Fruit fly (Drosophila melanogaster) whole organism, embryonic: ENCODE data around the gene Snx21.
A peak's percentile ranks its signal among the peaks of the same experiment; 100 is the strongest.

Experiments
- ATbp ChIP-seq: fragments of 200-800 bp; sonication (Bioruptor generic); optimal IDR thresholded peaks from 2 replicates; lab custom pipeline; 2017; ENCODE audit warnings: missing biosample characterization, mild to moderate bottlenecking, missing genetic modification characterization, missing genetic modification reagents
- Antp ChIP-seq: fragments of 200-800 bp; sonication (Bioruptor generic); optimal IDR thresholded peaks from 3 replicates; lab custom pipeline; 2016; ENCODE audit warnings: missing biosample characterization, missing genetic modification characterization
- CG11695 ChIP-seq: fragments of 200-800 bp; sonication (Bioruptor generic); IDR thresholded peaks from 3 replicates; pipeline ENCODE4 v1.3.6; 2022; ENCODE audit warnings: missing biosample characterization, missing genetic modification characterization
- CG12155 ChIP-seq: fragments of 200-800 bp; sonication (Bioruptor generic); optimal IDR thresholded peaks from 3 replicates; lab custom pipeline; 2016; ENCODE audit warnings: missing biosample characterization, missing genetic modification characterization
- CG12299 ChIP-seq: fragments of 200-800 bp; sonication (Bioruptor generic); optimal IDR thresholded peaks from 2 replicates; lab custom pipeline; 2018; ENCODE audit warnings: missing biosample characterization, mild to moderate bottlenecking, missing genetic modification characterization
- CG12391 ChIP-seq: fragments of 200-800 bp; sonication (Bioruptor generic); optimal IDR thresholded peaks from 3 replicates; lab custom pipeline; 2018; ENCODE audit warnings: missing biosample characterization, mild to moderate bottlenecking, missing genetic modification characterization, moderate library complexity
- CG1529 ChIP-seq: fragments of 200-800 bp; sonication (Bioruptor generic); optimal IDR thresholded peaks from 3 replicates; lab custom pipeline; 2018; ENCODE audit warnings: missing biosample characterization, missing genetic modification characterization
- CG15696 ChIP-seq: fragments of 200-800 bp; sonication (Bioruptor generic); optimal IDR thresholded peaks from 2 replicates; lab custom pipeline; 2019; ENCODE audit warnings: missing biosample characterization, mild to moderate bottlenecking, missing genetic modification characterization, moderate library complexity
- CG1603 ChIP-seq: fragments of 200-800 bp; sonication (Bioruptor generic); optimal IDR thresholded peaks from 2 replicates; lab custom pipeline; 2019; ENCODE audit warnings: missing biosample characterization, mild to moderate bottlenecking, missing genetic modification characterization, moderate library complexity
- CG16813 ChIP-seq: fragments of 200-800 bp; sonication (Bioruptor generic); IDR thresholded peaks from 3 replicates; pipeline ENCODE4 v1.3.6; 2022; ENCODE audit warnings: missing biosample characterization, missing genetic modification characterization; ENCODE audit not compliant: partially characterized antibody
- CG17568 ChIP-seq: fragments of 200-800 bp; sonication (Bioruptor generic); optimal IDR thresholded peaks from 2 replicates; lab custom pipeline; 2018; ENCODE audit warnings: missing biosample characterization, mild to moderate bottlenecking, missing genetic modification characterization, moderate library complexity
- CG17802 ChIP-seq: fragments of 200-800 bp; sonication (Bioruptor generic); optimal IDR thresholded peaks from 2 replicates; lab custom pipeline; 2018; ENCODE audit warnings: missing biosample characterization, mild to moderate bottlenecking, missing genetic modification characterization, moderate library complexity
- CG31365 ChIP-seq: fragments of 200-800 bp; sonication (Bioruptor generic); optimal IDR thresholded peaks from 2 replicates; lab custom pipeline; 2018; ENCODE audit warnings: missing biosample characterization, mild to moderate bottlenecking, missing genetic modification characterization
- CG31441 ChIP-seq: fragments of 200-800 bp; sonication (Bioruptor generic); IDR thresholded peaks from 2 replicates; pipeline ENCODE4 v1.3.6; 2022; ENCODE audit warnings: missing biosample characterization, missing genetic modification characterization
- CG3838 ChIP-seq: fragments of 200-800 bp; sonication (Bioruptor generic); optimal IDR thresholded peaks from 3 replicates; lab custom pipeline; 2016; ENCODE audit warnings: missing biosample characterization, missing genetic modification characterization
- CG43689 ChIP-seq: fragments of 200-800 bp; sonication (Bioruptor generic); IDR thresholded peaks from 2 replicates; pipeline ENCODE4 v1.3.6; 2022; ENCODE audit warnings: missing biosample characterization, missing genetic modification characterization
- CG7745 ChIP-seq: fragments of 200-800 bp; sonication (Bioruptor generic); optimal IDR thresholded peaks from 2 replicates; lab custom pipeline; 2018; ENCODE audit warnings: missing biosample characterization, mild to moderate bottlenecking, missing genetic modification characterization, moderate library complexity
- CG8089 ChIP-seq: fragments of 200-800 bp; sonication (Bioruptor generic); optimal IDR thresholded peaks from 3 replicates; lab custom pipeline; 2016; ENCODE audit warnings: missing biosample characterization, missing genetic modification characterization
- CG8388 ChIP-seq: fragments of 200-800 bp; sonication (Bioruptor generic); optimal IDR thresholded peaks from 2 replicates; lab custom pipeline; 2019; ENCODE audit warnings: missing biosample characterization, mild to moderate bottlenecking, missing genetic modification characterization, moderate library complexity
- CG8765 ChIP-seq: fragments of 200-800 bp; sonication (Bioruptor generic); IDR thresholded peaks from 2 replicates; pipeline ENCODE4 v1.3.6; 2022; ENCODE audit warnings: missing biosample characterization, missing genetic modification characterization
- CHES-1-like ChIP-seq: fragments of 200-800 bp; sonication (Bioruptor generic); optimal IDR thresholded peaks from 2 replicates; lab custom pipeline; 2016; ENCODE audit warnings: missing biosample characterization, missing genetic modification characterization
- Gug ChIP-seq: fragments of 200-800 bp; sonication (Bioruptor generic); IDR thresholded peaks from 4 replicates; pipeline ENCODE4 v1.3.6; 2022; ENCODE audit warnings: missing biosample characterization, missing genetic modification characterization
- Kr ChIP-seq: fragments of 200-800 bp; sonication (Bioruptor generic); optimal IDR thresholded peaks from 2 replicates; lab custom pipeline; 2017; ENCODE audit warnings: missing biosample characterization, mild to moderate bottlenecking, missing genetic modification characterization
- Mad ChIP-seq: fragments of 200-800 bp; sonication (Bioruptor generic); optimal IDR thresholded peaks from 2 replicates; lab custom pipeline; 2016; ENCODE audit warnings: missing biosample characterization, missing genetic modification characterization
- Six4 ChIP-seq: fragments of 200-800 bp; sonication (Bioruptor generic); optimal IDR thresholded peaks from 2 replicates; lab custom pipeline; 2016; ENCODE audit warnings: missing biosample characterization, missing genetic modification characterization
- TFAM ChIP-seq: fragments of 200-800 bp; sonication (Bioruptor generic); optimal IDR thresholded peaks from 2 replicates; lab custom pipeline; 2017; ENCODE audit warnings: missing biosample characterization, missing genetic modification characterization, inconsistent platforms
- ase ChIP-seq: fragments of 200-800 bp; sonication (Bioruptor generic); IDR thresholded peaks from 3 replicates; pipeline ENCODE4 v1.3.6; 2022; ENCODE audit warnings: missing biosample characterization, missing genetic modification characterization
- cg ChIP-seq: fragments of 200-800 bp; sonication (Bioruptor generic); optimal IDR thresholded peaks from 3 replicates; lab custom pipeline; 2019; ENCODE audit warnings: missing biosample characterization, mild to moderate bottlenecking, missing genetic modification characterization, moderate library complexity
- chn ChIP-seq: fragments of 200-800 bp; sonication (Bioruptor generic); optimal IDR thresholded peaks from 2 replicates; lab custom pipeline; 2016; ENCODE audit warnings: missing biosample characterization, missing genetic modification characterization
- corto ChIP-seq: fragments of 200-800 bp; sonication (Bioruptor generic); optimal IDR thresholded peaks from 2 replicates; lab custom pipeline; 2016; ENCODE audit warnings: missing biosample characterization, mild to moderate bottlenecking, missing genetic modification characterization, moderate library complexity
- crp ChIP-seq, 2 experiments: fragments of 200-800 bp; sonication (Bioruptor generic); optimal IDR thresholded peaks; 2 replicates in 1 of 2; 3 replicates in 1 of 2; lab custom pipeline; 2017; ENCODE audit warnings: missing biosample characterization in 2 of 2, missing genetic modification characterization in 2 of 2, mild to moderate bottlenecking in 1 of 2, moderate library complexity in 1 of 2
- dati ChIP-seq: fragments of 200-800 bp; sonication (Bioruptor generic); IDR thresholded peaks from 2 replicates; pipeline ENCODE4 v1.3.6; 2022; ENCODE audit warnings: missing biosample characterization, missing genetic modification characterization
- disco-r ChIP-seq: fragments of 200-800 bp; sonication (Bioruptor generic); optimal IDR thresholded peaks from 2 replicates; lab custom pipeline; 2016; ENCODE audit warnings: missing biosample characterization, missing genetic modification characterization
- exex ChIP-seq: fragments of 200-800 bp; sonication (Bioruptor generic); optimal IDR thresholded peaks from 4 replicates; lab custom pipeline; 2018; ENCODE audit warnings: missing biosample characterization, mild to moderate bottlenecking, missing genetic modification characterization, moderate library complexity
- fru ChIP-seq: fragments of >200 bp; optimal IDR thresholded peaks from 2 replicates; lab custom pipeline; 2017
- grau ChIP-seq: fragments of 200-800 bp; optimal IDR thresholded peaks from 3 replicates; lab custom pipeline; 2019; ENCODE audit warnings: missing biosample characterization, mild to moderate bottlenecking, missing genetic modification characterization, moderate library complexity
- gro ChIP-seq: fragments of 200-800 bp; sonication (Bioruptor generic); optimal IDR thresholded peaks from 2 replicates; lab custom pipeline; 2016; ENCODE audit warnings: missing biosample characterization, missing genetic modification characterization
- gsb-n ChIP-seq: fragments of 200-800 bp; sonication (Bioruptor generic); optimal IDR thresholded peaks from 3 replicates; lab custom pipeline; 2018; ENCODE audit warnings: missing biosample characterization, mild to moderate bottlenecking, missing genetic modification characterization
- hbn ChIP-seq: fragments of 200-800 bp; sonication (Bioruptor generic); IDR thresholded peaks from 2 replicates; pipeline ENCODE4 v1.3.6; 2022; ENCODE audit warnings: missing biosample characterization, missing genetic modification characterization; ENCODE audit not compliant: partially characterized antibody
- insv ChIP-seq, 2 experiments: fragments of 200-800 bp; sonication (Bioruptor generic); optimal IDR thresholded peaks; 3 replicates each; lab custom pipeline; 2016 to 2018; ENCODE audit warnings: missing biosample characterization in 2 of 2, missing genetic modification characterization in 2 of 2
- kay ChIP-seq: fragments of 200-800 bp; sonication (Bioruptor generic); optimal IDR thresholded peaks from 2 replicates; lab custom pipeline; 2016; ENCODE audit warnings: missing biosample characterization, missing genetic modification characterization
- luna ChIP-seq: fragments of 200-800 bp; sonication (Bioruptor generic); optimal IDR thresholded peaks from 2 replicates; lab custom pipeline; 2016; ENCODE audit warnings: missing biosample characterization, missing genetic modification characterization
- org-1 ChIP-seq: fragments of 200-800 bp; sonication (Bioruptor generic); optimal IDR thresholded peaks from 2 replicates; lab custom pipeline; 2017; ENCODE audit warnings: missing biosample characterization, missing genetic modification characterization
- pita ChIP-seq: fragments of 200-800 bp; sonication (Bioruptor generic); optimal IDR thresholded peaks from 2 replicates; lab custom pipeline; 2017; ENCODE audit warnings: missing biosample characterization, mild to moderate bottlenecking, missing genetic modification characterization
- prd ChIP-seq, 3 experiments: fragments of >200 bp in 2 of 3; fragments of 200-800 bp in 1 of 3; sonication (Bioruptor generic) in 1 of 3; optimal IDR thresholded peaks in 2 of 3; IDR thresholded peaks in 1 of 3; 2 replicates in 2 of 3; 3 replicates in 1 of 3; pipeline versions ENCODE4 v1.3.6 to Lab custom; 2017 to 2022; ENCODE audit warnings: missing biosample characterization in 1 of 3, missing genetic modification characterization in 1 of 3
- pros ChIP-seq: fragments of 200-800 bp; sonication (Bioruptor generic); optimal IDR thresholded peaks from 3 replicates; lab custom pipeline; 2019; ENCODE audit warnings: missing biosample characterization, mild to moderate bottlenecking, missing genetic modification characterization, moderate library complexity
- sr ChIP-seq: fragments of 200-800 bp; sonication (Bioruptor generic); IDR thresholded peaks from 3 replicates; pipeline ENCODE4 v1.3.6; 2022; ENCODE audit warnings: missing biosample characterization, missing genetic modification characterization
- sug ChIP-seq: fragments of 200-800 bp; optimal IDR thresholded peaks from 2 replicates; lab custom pipeline; 2019; ENCODE audit warnings: missing biosample characterization, mild to moderate bottlenecking, missing genetic modification characterization, moderate library complexity
- ttk ChIP-seq: fragments of 200-800 bp; sonication (Bioruptor generic); IDR thresholded peaks from 2 replicates; pipeline ENCODE4 v2.1.2; 2022; ENCODE audit warnings: missing biosample characterization, missing genetic modification characterization
- wor ChIP-seq: fragments of 200-800 bp; sonication (Bioruptor generic); IDR thresholded peaks from 2 replicates; pipeline ENCODE4 v1.3.6; 2022; ENCODE audit warnings: missing biosample characterization, missing genetic modification characterization
- yki ChIP-seq: fragments of >200 bp; optimal IDR thresholded peaks from 3 replicates; lab custom pipeline; 2018

The Snx21 gene

DNA sequence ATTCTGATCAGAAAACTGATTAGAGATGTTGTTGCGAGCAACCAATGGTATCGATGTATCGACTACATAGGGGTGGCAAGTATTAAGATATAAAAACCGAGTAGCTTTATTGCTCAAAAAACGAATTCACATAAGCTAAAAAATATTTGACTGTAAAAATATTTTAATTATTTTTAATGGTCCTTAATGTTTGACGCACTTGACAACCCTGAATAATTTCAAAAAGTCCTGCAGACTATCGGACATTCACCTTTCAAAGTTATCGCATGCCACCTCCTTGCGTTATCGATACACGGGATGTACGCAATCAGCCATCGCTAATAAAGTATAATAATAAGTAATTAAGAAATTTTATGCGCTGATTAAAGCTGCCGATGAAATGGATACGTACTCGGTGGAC, 5.8 kb downstream of the Snx21 start, which contains the start of the genes HemK2, Snapin and Tnpo-SR (continued):
- TF ChIP-seq CG8388 (peak; percentile 85), TFAM (GFP tag; lab: Kevin White, UChicago) (no peak), Gug (peak; percentile 90), exex (tag; lab: Kevin White, UChicago) (peak; percentile 81), Antp (peak; percentile 82), yki (no peak), disco-r (GFP tag; lab: Kevin White, UChicago) (peak; percentile 40), CG16813 (GFP tag; lab: Robert Waterston, UW) (peak; percentile 97), corto (GFP tag; lab: Kevin White, UChicago) (peak; percentile 87), hbn (GFP tag; lab: Robert Waterston, UW) (peak; percentile 97), ase (peak; percentile 92), luna (peak; percentile 54), sr (GFP tag; lab: Robert Waterston, UW) (peak; percentile 56; the same call in 1 of the 3 replicates), CG12391 (peak; percentile 96), pita (GFP tag; lab: Kevin White, UChicago) (no peak), CG31365 (tag; lab: Kevin White, UChicago) (peak; percentile 22), Kr (GFP tag; lab: Kevin White, UChicago) (no peak), CG8765 (GFP tag; lab: Robert Waterston, UW) (peak; percentile 94), pros (GFP tag; lab: Kevin White, UChicago) (peak; percentile 20), ATbp (peak; percentile 73), CG1529 (peak; percentile 71), CG17568 (GFP tag; lab: Kevin White, UChicago) (peak; percentile 76), ttk (GFP tag; lab: Robert Waterston, UW) (peak; percentile 89), sug (tag; lab: Kevin White, UChicago) (peak; percentile 93), CG31441 (GFP tag; lab: Robert Waterston, UW) (peak; percentile 94), insv (GFP tag; optimal IDR thresholded peaks at IDR 0.05; lab: Kevin White, UChicago) (peak; percentile 83 to 99), CG43689 (GFP tag; lab: Robert Waterston, UW) (peak; percentile 79), CHES-1-like (peak; percentile 85), Mad (GFP tag; lab: Kevin White, UChicago) (peak; percentile 67), cg (GFP tag; lab: Kevin White, UChicago) (no peak), crp (GFP tag; optimal IDR thresholded peaks at IDR 0.05; lab: Kevin White, UChicago) (peak in 1 of 2 experiments; percentile 63), chn (GFP tag; lab: Kevin White, UChicago) (peak; percentile 88), wor (GFP tag; lab: Robert Waterston, UW) (peak; percentile 86), CG8089 (GFP tag; lab: Kevin White, UChicago) (peak; percentile 51), CG17802 (tag; lab: Kevin White, UChicago) (peak; percentile 72), prd (optimal IDR thresholded peaks at IDR 0.05; lab: Kevin White, UChicago) (no peak), prd (GFP tag; IDR thresholded peaks at IDR 0.05; lab: Robert Waterston, UW) (peak; percentile 97), gro (GFP tag; lab: Kevin White, UChicago) (peak; percentile 91), dati (GFP tag; lab: Robert Waterston, UW) (peak; percentile 73), CG1603 (tag; lab: Kevin White, UChicago) (peak; percentile 81), CG11695 (GFP tag; lab: Robert Waterston, UW) (peak; percentile 91), fru (lab: Kevin White, UChicago) (no peak), CG3838 (GFP tag; lab: Kevin White, UChicago) (peak; percentile 80), gsb-n (tag; lab: Kevin White, UChicago) (peak; percentile 87), CG7745 (tag; lab: Kevin White, UChicago) (peak; percentile 54), CG15696 (tag; lab: Kevin White, UChicago) (peak; percentile 97), CG12299 (peak; percentile 90), grau (peak; percentile 91), CG12155 (GFP tag; lab: Kevin White, UChicago) (peak; percentile 91), org-1 (GFP tag; lab: Kevin White, UChicago) (peak; percentile 55), Six4 (GFP tag; lab: Kevin White, UChicago) (peak; percentile 77), kay (GFP tag; lab: Kevin White, UChicago) (peak; percentile 64)
